Worm (Caenorhabditis elegans) whole organism, young adult: ENCODE measurements around the gene nspe-4.

Experiments used
- K12H6.12 ChIP-seq: fragments of 200-800 bp; sonication (Bioruptor generic); optimal IDR thresholded peaks from 2 replicates; lab custom pipeline; 2018; ENCODE audit warnings: mild to moderate bottlenecking, missing genetic modification characterization, missing compliant biosample characterization
- Y53F4B.3 ChIP-seq: fragments of 200-800 bp; sonication (Bioruptor generic); IDR thresholded peaks from 2 replicates; pipeline ENCODE4 v1.3.6; 2022; ENCODE audit warnings: missing genetic modification reagents, missing genetic modification characterization, missing compliant biosample characterization
- dpl-1 ChIP-seq: fragments of 150-350 bp; optimal IDR thresholded peaks from 2 replicates; lab custom pipeline; 2014; ENCODE audit warnings: missing biosample characterization, missing genetic modification reagents, missing genetic modification characterization
- let-526 ChIP-seq: fragments of 200-800 bp; sonication (Bioruptor generic); IDR thresholded peaks from 2 replicates; pipeline ENCODE4 v1.3.6; 2022; ENCODE audit warnings: missing genetic modification reagents, missing genetic modification characterization, missing compliant biosample characterization
- madf-8 ChIP-seq: fragments of 200-800 bp; sonication (Bioruptor generic); conservative IDR thresholded peaks from 2 replicates; pipeline ENCODE4 v1.3.6; 2022; ENCODE audit warnings: missing genetic modification reagents, missing genetic modification characterization, missing compliant biosample characterization
- nhr-27 ChIP-seq: fragments of 200-800 bp; sonication (Bioruptor generic); optimal IDR thresholded peaks from 2 replicates; lab custom pipeline; 2018; ENCODE audit warnings: mild to moderate bottlenecking, missing genetic modification characterization, moderate library complexity, missing compliant biosample characterization
- pha-4 ChIP-seq: fragments of 150-350 bp; sonication (generic microtip); optimal IDR thresholded peaks from 2 replicates; lab custom pipeline; 2014; ENCODE audit warnings: missing biosample characterization, missing genetic modification reagents, missing genetic modification characterization

ce11 chrII:12616081-12616480 is 3.8 kb downstream of the nspe-4 start, which contains the start of gene nspe-6:
- TF ChIP-seq madf-8 (GFP tag; lab: Robert Waterston, UW) (no peak), nhr-27 (tag; lab: Kevin White, UChicago) (no peak), K12H6.12 (no peak), Y53F4B.3 (no peak), pha-4 (tag; lab: Kevin White, UChicago) (no peak), let-526 (GFP tag; lab: Robert Waterston, UW) (no peak), dpl-1 (GFP tag; lab: Kevin White, UChicago) (no peak)
